Fruit fly (Drosophila melanogaster): ENCODE data around the gene alpha-Spec.
A peak's percentile ranks its signal among the peaks of the same experiment; 100 is the strongest.

The alpha-Spec gene

dm6 chr3L:1756143-1756542, 39.0 kb downstream of the alpha-Spec start, which contains the start of gene CG8001:
Gene CG8001 (plus strand): TSS chr3L:1756159.
- no peak for TF ChIP-seq CG14711 (tag; optimal IDR thresholded peaks at IDR 0.05)

dm6 chr3L:1755458-1755984, 39.6 kb downstream of the alpha-Spec start, which contains the start of gene Cht2:
Gene Cht2 (minus strand): TSS chr3L:1755934.
- peak; percentile 71 for TF ChIP-seq pad (GFP tag; optimal IDR thresholded peaks at IDR 0.05)
- no peak for TF ChIP-seq Crg-1 (GFP tag; optimal IDR thresholded peaks at IDR 0.05)
- peak; percentile 52 for TF ChIP-seq tj (GFP tag; optimal IDR thresholded peaks at IDR 0.05)
- TF ChIP-seq CG7045 (GFP tag; optimal IDR thresholded peaks at IDR 0.05): no peak
- no peak for TF ChIP-seq toe (GFP tag; optimal IDR thresholded peaks at IDR 0.05)
- TF ChIP-seq CG33017 (tag; optimal IDR thresholded peaks at IDR 0.05): no peak
- no peak for TF ChIP-seq CG12768 (GFP tag; optimal IDR thresholded peaks at IDR 0.05)
- no peak for TF ChIP-seq CG11617 (GFP tag; optimal IDR thresholded peaks at IDR 0.05)
- peak; percentile 20 for TF ChIP-seq Mnt (GFP tag; optimal IDR thresholded peaks at IDR 0.05)

dm6 chr3L:1754935-1755334, 40.2 kb downstream of the alpha-Spec start:
- no peak for TF ChIP-seq CG33017 (tag; optimal IDR thresholded peaks at IDR 0.05)
- TF ChIP-seq pad (GFP tag; optimal IDR thresholded peaks at IDR 0.05): no peak
- TF ChIP-seq CG5204 (GFP tag; optimal IDR thresholded peaks at IDR 0.05): no peak
- TF ChIP-seq bab1 (GFP tag; optimal IDR thresholded peaks at IDR 0.05): no peak
- TF ChIP-seq CG1620 (GFP tag; optimal IDR thresholded peaks at IDR 0.05): no peak
- TF ChIP-seq tj (GFP tag; optimal IDR thresholded peaks at IDR 0.05): no peak
- no peak for TF ChIP-seq kay (GFP tag; ENCODE audit: borderline replicate concordance)
- TF ChIP-seq cic (GFP tag; optimal IDR thresholded peaks at IDR 0.05): no peak
- no peak for TF ChIP-seq CG11617 (GFP tag; optimal IDR thresholded peaks at IDR 0.05)
- no peak for TF ChIP-seq ovo (GFP tag; optimal IDR thresholded peaks at IDR 0.05)
- no peak for TF ChIP-seq Hr96 (GFP tag; optimal IDR thresholded peaks at IDR 0.05)
- TF ChIP-seq Crg-1 (GFP tag; optimal IDR thresholded peaks at IDR 0.05): no peak
- no peak for TF ChIP-seq cnc (optimal IDR thresholded peaks at IDR 0.05)
- TF ChIP-seq Clk (GFP tag; optimal IDR thresholded peaks at IDR 0.05): no peak

dm6 chr3L:1754262-1754661, 40.9 kb downstream of the alpha-Spec start:
- TF ChIP-seq CG14711 (tag; optimal IDR thresholded peaks at IDR 0.05): no peak
- TF ChIP-seq tj (GFP tag; optimal IDR thresholded peaks at IDR 0.05): peak; percentile 33
- no peak for TF ChIP-seq Clk (GFP tag; optimal IDR thresholded peaks at IDR 0.05)

- TF ChIP-seq CG1620 (GFP tag; optimal IDR thresholded peaks at IDR 0.05) (no peak), ovo (GFP tag; optimal IDR thresholded peaks at IDR 0.05) (no peak), Crg-1 (GFP tag; optimal IDR thresholded peaks at IDR 0.05) (no peak), kay (GFP tag; ENCODE audit: borderline replicate concordance) (no peak), cic (GFP tag; optimal IDR thresholded peaks at IDR 0.05) (no peak), Hr96 (GFP tag; optimal IDR thresholded peaks at IDR 0.05) (no peak), CG11617 (GFP tag; optimal IDR thresholded peaks at IDR 0.05) (no peak), pad (GFP tag; optimal IDR thresholded peaks at IDR 0.05) (no peak), bab1 (GFP tag; optimal IDR thresholded peaks at IDR 0.05) (no peak), CG33017 (tag; optimal IDR thresholded peaks at IDR 0.05) (no peak)
Measured at dm6 chr3L:1748218-1748617, 46.9 kb downstream of the alpha-Spec start.

dm6 chr3L:1746338-1747199, 48.6 kb downstream of the alpha-Spec start, which contains the start of gene CG13921:
Gene CG13921 (plus strand): TSS chr3L:1746907.
- TF ChIP-seq CG5204 (GFP tag; optimal IDR thresholded peaks at IDR 0.05): peak; percentile 66
- TF ChIP-seq CG11617 (GFP tag; optimal IDR thresholded peaks at IDR 0.05): peak; percentile 76
- TF ChIP-seq CG14711 (tag; optimal IDR thresholded peaks at IDR 0.05): peak; percentile 84
- TF ChIP-seq pad (GFP tag; optimal IDR thresholded peaks at IDR 0.05): peak; percentile 80
- TF ChIP-seq CG33017 (tag; optimal IDR thresholded peaks at IDR 0.05): peak; percentile 67
- peak; percentile 81 for TF ChIP-seq tj (GFP tag; optimal IDR thresholded peaks at IDR 0.05)
- TF ChIP-seq Crg-1 (GFP tag; optimal IDR thresholded peaks at IDR 0.05): peak; percentile 83
- TF ChIP-seq Mnt (GFP tag; optimal IDR thresholded peaks at IDR 0.05): peak; percentile 45
- TF ChIP-seq cic (GFP tag; optimal IDR thresholded peaks at IDR 0.05): no peak
- TF ChIP-seq kay (GFP tag; ENCODE audit: borderline replicate concordance): no peak
- TF ChIP-seq CG7045 (GFP tag; optimal IDR thresholded peaks at IDR 0.05): peak; percentile 84
- peak; percentile 78 for TF ChIP-seq Hr96 (GFP tag; optimal IDR thresholded peaks at IDR 0.05)
- TF ChIP-seq CG12768 (GFP tag; optimal IDR thresholded peaks at IDR 0.05): peak; percentile 60
- no peak for TF ChIP-seq cnc (optimal IDR thresholded peaks at IDR 0.05)
- TF ChIP-seq CG1620 (GFP tag; optimal IDR thresholded peaks at IDR 0.05): peak; percentile 84
- peak; percentile 69 for TF ChIP-seq toe (GFP tag; optimal IDR thresholded peaks at IDR 0.05)
- TF ChIP-seq Clk (GFP tag; optimal IDR thresholded peaks at IDR 0.05): peak; percentile 55
- peak; percentile 84 for TF ChIP-seq CG7101 (tag; optimal IDR thresholded peaks at IDR 0.05)
- TF ChIP-seq bab1 (GFP tag; optimal IDR thresholded peaks at IDR 0.05): peak; percentile 98
- peak; percentile 24 for TF ChIP-seq ovo (GFP tag; optimal IDR thresholded peaks at IDR 0.05)

Measured in whole organism, adult.